Worm (Caenorhabditis elegans): ENCODE data around the gene str-63.

DNA sequence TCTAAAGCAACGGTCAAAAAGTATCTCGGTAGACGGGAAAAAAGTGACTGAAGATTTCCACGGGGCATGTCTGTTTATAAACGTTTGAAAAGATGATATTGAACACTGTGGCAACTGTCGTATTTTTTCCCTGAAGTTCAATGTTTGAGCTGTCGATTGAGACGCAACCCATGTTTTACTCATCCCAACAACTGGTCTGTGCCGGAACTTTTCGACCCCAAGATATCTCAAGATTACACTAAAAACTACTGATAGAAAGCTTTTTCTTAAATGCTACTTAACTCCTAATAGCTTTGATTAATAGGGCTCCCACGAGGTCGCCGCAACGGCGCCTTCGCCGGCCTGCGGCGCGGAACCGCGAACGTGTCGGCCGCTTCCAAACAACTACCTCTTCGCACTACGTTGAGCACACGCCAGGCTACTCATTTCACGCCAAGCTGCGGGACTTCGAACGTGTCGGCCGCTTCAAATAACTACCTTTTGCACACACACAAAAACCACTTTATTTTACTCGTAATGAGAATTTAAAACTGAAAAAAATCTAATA is 43.4 kb downstream of the str-63 start, which contains the start of gene T20D4.15:
- TF ChIP-seq ama-1 (optimal IDR thresholded peaks at IDR 0.05), result no peak
- TF ChIP-seq ets-4 (tag; optimal IDR thresholded peaks at IDR 0.05), result no peak
- no peak for TF ChIP-seq elt-2 (tag; optimal IDR thresholded peaks at IDR 0.05)
- TF ChIP-seq C38D4.7 (GFP tag; optimal IDR thresholded peaks at IDR 0.05), result no peak
- TF ChIP-seq fkh-10 (GFP tag; optimal IDR thresholded peaks at IDR 0.05), result no peak
- TF ChIP-seq mec-3 (tag; optimal IDR thresholded peaks at IDR 0.05; ENCODE audit: borderline replicate concordance), result no peak
- no peak for TF ChIP-seq tbx-2 (tag; optimal IDR thresholded peaks at IDR 0.05)
- no peak for TF ChIP-seq unc-3 (GFP tag; conservative IDR thresholded peaks at IDR 0.05)
- TF ChIP-seq unc-3 (tag; optimal IDR thresholded peaks at IDR 0.05), result no peak
- no peak for TF ChIP-seq K09A11.1 (tag; optimal IDR thresholded peaks at IDR 0.05; ENCODE audit: insufficient read depth)
- no peak for TF ChIP-seq odd-2 (tag; optimal IDR thresholded peaks at IDR 0.05)
- TF ChIP-seq pax-1 (tag; optimal IDR thresholded peaks at IDR 0.05), result no peak
- no peak for TF ChIP-seq ceh-34 (tag; optimal IDR thresholded peaks at IDR 0.05)
- TF ChIP-seq ceh-48 (tag; optimal IDR thresholded peaks at IDR 0.05), result no peak
- TF ChIP-seq lin-11 (tag; optimal IDR thresholded peaks at IDR 0.05), result no peak

Data from whole organism, late embryonic.